Fruit fly (Drosophila melanogaster) Kc167 (cell line): Measurements from ENCODE around the gene Vtld.

Source experiments
- Myc ChIP-seq: fragments of >200 bp; optimal IDR thresholded peaks from 2 replicates; lab custom pipeline; 2017; ENCODE audit warnings: missing external identifiers
- Sin3A ChIP-seq: fragments of >200 bp; optimal IDR thresholded peaks from 2 replicates; lab custom pipeline; 2018; ENCODE audit warnings: missing external identifiers
- h ChIP-seq: fragments of >200 bp; optimal IDR thresholded peaks from 3 replicates; lab custom pipeline; 2018; ENCODE audit warnings: missing external identifiers
- insv ChIP-seq: fragments of >200 bp; optimal IDR thresholded peaks from 3 replicates; lab custom pipeline; 2018; ENCODE audit warnings: missing external identifiers
- psq ChIP-seq: fragments of >200 bp; optimal IDR thresholded peaks from 2 replicates; lab custom pipeline; 2017; ENCODE audit warnings: missing external identifiers
- ttk ChIP-seq: sonication (Bioruptor generic); optimal IDR thresholded peaks from 2 replicates; lab custom pipeline; 2017; ENCODE audit warnings: missing external identifiers

The Vtld gene

DNA sequence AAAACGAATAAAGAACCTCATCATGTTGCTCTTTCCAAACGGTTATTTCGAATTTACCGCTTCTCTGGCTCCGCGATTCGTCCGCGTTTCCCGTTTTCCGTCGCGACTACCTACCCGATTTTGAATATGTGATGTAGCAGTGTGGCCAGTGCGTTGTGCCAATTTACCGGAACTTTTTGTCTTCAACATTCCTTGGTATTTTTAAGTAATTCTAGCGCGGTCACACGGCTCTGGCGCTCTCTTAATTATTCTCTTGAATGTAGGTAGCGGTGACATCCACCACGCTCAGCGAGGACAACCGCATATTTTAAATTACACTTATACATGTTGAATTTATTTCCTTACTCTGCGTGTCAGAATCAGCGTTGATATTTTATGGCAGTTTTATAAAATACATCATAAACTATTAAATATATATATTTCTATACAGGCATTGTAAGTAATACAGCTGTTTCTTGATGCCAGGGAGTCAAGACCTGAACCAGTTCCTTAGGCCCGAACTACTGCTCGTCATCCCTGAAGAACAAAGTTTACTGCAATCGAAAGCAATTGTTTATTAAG, 33.3 kb downstream of the Vtld start, which contains the start of the genes CG42637, Gyc76C and SREBP:
TSS of gene CG42637 (minus strand) at position 132 of the 561 bp plus-strand sequence.
TSS of gene Gyc76C (minus strand) at position 132 of the 561 bp plus-strand sequence.
TSS of gene SREBP (plus strand) at position 498 of the 561 bp plus-strand sequence.
- TF ChIP-seq psq (lab: Kevin White, UChicago) (no peak), insv (no peak), Sin3A (lab: Kevin White, UChicago) (peak; percentile 43), Myc (lab: Kevin White, UChicago) (no peak), h (lab: Kevin White, UChicago) (no peak), ttk (lab: Kevin White, UChicago) (no peak)

DNA sequence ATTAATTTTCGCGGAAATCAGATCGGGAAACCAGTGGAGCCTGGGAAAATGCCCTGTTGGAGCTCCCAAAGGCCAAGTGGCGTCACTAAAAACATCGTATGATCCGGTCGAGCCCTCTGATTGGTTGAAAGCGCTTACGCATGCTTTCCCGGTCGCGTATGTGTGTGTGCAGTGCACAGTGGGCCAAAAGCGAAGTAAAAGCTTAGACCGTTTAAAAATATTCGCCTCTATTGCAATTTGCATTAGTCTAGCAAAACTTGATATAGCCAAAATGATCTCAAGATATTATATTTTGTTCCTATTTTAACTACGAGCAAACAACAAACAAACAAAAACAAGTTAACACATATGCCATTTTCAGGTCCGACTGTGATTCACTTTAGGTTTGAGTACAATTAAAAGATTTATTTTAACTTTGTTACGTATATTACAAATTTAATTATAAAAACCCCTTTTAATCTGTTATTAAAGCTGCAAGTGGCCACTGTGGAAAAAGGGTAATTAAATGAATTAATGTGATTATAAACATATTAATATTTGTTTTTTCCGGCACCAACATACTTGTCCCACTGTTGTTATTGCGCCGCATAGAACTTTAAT, 34.1 kb downstream of the Vtld start:
- TF ChIP-seq psq (lab: Kevin White, UChicago) (no peak), Myc (lab: Kevin White, UChicago) (no peak), Sin3A (lab: Kevin White, UChicago) (no peak), ttk (lab: Kevin White, UChicago) (no peak), insv (no peak), h (lab: Kevin White, UChicago) (no peak)

DNA sequence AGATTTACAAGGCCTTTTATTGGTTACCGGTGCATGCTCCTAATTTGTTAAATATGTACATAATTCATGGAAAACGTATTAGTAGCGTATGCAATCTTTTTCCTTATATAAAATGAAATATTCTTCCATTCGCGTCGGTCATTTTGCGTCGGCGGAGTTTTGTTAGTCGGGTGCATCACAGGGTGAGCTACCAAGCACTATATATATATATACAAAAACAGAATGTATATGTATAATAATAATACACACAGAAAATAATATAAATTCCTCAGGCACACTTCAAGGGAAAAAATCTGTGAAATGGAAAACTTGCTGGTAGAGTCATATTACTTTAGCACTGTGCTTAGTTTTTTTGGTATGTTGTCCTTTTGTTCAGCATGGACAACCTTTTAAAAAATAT, 38.8 kb downstream of the Vtld start, which contains the start of gene Ir76a:
TSS of gene Ir76a (plus strand) at position 301 of the 400 bp plus-strand sequence.
- TF ChIP-seq psq (lab: Kevin White, UChicago), result no peak
- no peak for TF ChIP-seq Sin3A (lab: Kevin White, UChicago)
- TF ChIP-seq ttk (lab: Kevin White, UChicago), result no peak
- no peak for TF ChIP-seq h (lab: Kevin White, UChicago)
- no peak for TF ChIP-seq Myc (lab: Kevin White, UChicago)

DNA sequence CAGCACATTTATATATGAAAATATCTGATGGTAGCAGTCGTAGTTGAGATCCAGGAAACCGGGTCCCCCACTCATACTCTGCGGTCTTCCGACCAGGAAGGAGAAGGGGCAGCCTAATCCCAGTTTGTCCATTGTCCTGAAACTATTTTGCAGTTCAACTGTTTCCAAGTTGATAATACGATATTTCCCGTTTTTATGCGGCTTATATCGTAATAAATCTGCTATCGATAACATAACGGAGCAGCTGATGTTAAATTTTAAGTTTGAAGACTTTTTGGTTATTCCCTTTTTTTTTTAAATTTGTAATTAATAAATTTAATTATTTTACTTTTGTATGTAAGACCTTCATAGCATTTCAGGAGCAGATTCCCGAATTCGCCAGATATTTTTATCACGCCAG, 40.9 kb downstream of the Vtld start, which contains the start of gene CG14102:
TSS of gene CG14102 (minus strand) at position 187 of the 400 bp plus-strand sequence.
- TF ChIP-seq insv (no peak), psq (lab: Kevin White, UChicago) (no peak), h (lab: Kevin White, UChicago) (no peak), Myc (lab: Kevin White, UChicago) (no peak), Sin3A (lab: Kevin White, UChicago) (no peak), ttk (lab: Kevin White, UChicago) (no peak)

DNA sequence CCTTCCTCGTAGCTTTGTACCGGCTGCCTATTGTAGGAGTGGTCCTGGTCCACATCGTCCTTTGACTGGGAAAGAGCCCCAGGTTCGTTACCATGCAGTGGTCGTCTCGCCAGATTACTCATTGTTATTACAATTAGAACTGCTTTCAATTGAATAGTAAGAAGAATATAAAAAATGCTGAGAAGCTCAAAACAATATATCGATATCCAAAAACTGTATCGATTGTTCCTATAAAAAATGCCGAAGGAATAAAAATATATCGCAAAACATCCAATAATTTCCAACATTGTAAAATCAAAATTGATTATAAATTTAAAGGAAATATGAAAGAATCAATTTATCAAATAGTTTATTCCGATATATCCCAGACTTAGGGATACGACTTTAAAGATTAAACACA, 44.7 kb downstream of the Vtld start, which contains the start of the genes TORIP and Ccdc58:
TSS of gene TORIP (minus strand) at position 173 of the 400 bp plus-strand sequence.
TSS of gene Ccdc58 (plus strand) at position 274 of the 400 bp plus-strand sequence.
- TF ChIP-seq Myc (lab: Kevin White, UChicago), result no peak
- TF ChIP-seq psq (lab: Kevin White, UChicago), result no peak
- TF ChIP-seq Sin3A (lab: Kevin White, UChicago), result no peak
- TF ChIP-seq h (lab: Kevin White, UChicago), result no peak
- no peak for TF ChIP-seq insv
- TF ChIP-seq ttk (lab: Kevin White, UChicago), result no peak

DNA sequence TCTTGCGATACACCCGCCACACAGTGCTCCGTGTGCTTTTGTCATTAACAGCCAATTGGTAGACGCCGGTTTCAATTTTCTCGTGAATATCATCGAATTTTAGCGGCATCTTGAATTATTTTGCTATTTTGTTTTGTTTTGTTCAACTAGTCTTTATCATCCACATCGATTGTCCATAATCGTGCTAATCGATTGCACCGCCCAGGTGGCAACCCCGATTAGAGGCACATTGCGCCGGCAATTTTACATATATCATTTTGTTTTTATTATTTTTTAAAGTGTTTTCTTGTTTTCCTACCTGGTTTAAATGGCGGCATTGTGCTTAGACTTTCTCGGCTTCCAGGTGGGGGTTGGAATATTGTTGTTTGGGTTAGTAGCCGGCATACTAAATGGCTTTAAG, 45.7 kb downstream of the Vtld start, which contains the start of gene CG34116:
TSS of gene CG34116 (minus strand) at position 142 of the 400 bp plus-strand sequence.
- TF ChIP-seq ttk (lab: Kevin White, UChicago) (no peak), psq (lab: Kevin White, UChicago) (no peak), h (lab: Kevin White, UChicago) (no peak), Myc (lab: Kevin White, UChicago) (no peak), insv (no peak), Sin3A (lab: Kevin White, UChicago) (no peak)

DNA sequence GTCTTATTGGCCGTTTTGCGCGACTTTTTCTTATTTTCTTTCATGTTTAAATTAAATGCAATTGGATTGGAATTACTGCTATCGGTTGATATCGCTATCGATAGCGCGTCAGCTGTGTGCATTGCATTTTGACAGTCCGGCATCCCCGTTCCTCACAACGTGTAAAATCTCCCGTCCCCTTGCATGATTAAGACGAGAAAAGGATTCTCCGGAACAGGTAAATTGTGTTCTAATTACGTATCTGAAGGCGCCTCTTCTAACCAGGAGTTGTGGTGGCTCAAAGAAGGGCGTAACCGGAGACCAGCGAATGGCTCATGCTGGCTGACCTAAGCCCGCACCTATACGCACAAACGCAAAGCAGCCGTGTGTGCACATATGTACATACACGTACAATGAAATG, 46.9 kb downstream of the Vtld start, which contains the start of the genes CG14104 and Kap-alpha1:
TSS of gene CG14104 (minus strand) at position 97 of the 400 bp plus-strand sequence.
TSS of gene Kap-alpha1 (plus strand) at position 130 of the 400 bp plus-strand sequence.
- TF ChIP-seq h (lab: Kevin White, UChicago) (no peak), psq (lab: Kevin White, UChicago) (no peak), ttk (lab: Kevin White, UChicago) (no peak), insv (no peak), Myc (lab: Kevin White, UChicago) (no peak), Sin3A (lab: Kevin White, UChicago) (no peak)

DNA sequence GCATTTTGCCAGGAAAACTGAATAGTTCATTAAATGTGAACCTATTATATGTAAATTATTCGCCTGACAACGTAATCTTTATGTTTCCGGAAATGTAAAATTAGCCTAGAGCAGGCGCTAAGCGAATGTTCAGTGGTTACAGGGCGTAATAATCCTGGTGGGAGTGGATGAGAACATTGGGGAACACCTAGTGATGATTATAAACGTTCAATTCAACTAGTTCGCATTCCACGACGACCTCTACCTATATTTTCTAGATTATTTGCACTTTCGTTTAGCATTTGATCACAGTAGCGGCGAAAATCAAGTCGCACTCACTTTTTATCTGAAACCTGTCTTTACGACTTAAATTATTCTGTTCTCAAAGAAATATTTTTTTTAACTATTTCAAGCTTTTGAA, 47.3 kb downstream of the Vtld start:
- no peak for TF ChIP-seq psq (lab: Kevin White, UChicago)
- no peak for TF ChIP-seq Myc (lab: Kevin White, UChicago)
- TF ChIP-seq Sin3A (lab: Kevin White, UChicago), result no peak
- TF ChIP-seq insv, result no peak
- TF ChIP-seq ttk (lab: Kevin White, UChicago), result no peak
- TF ChIP-seq h (lab: Kevin White, UChicago), result no peak
